Fruit fly (Drosophila melanogaster) whole organism, embryonic: Measurements from ENCODE around the gene CG7653.
A peak's percentile ranks its signal among the peaks of the same experiment; 100 is the strongest.

Source experiments
- CG10654 ChIP-seq: fragments of 200-800 bp; sonication (Bioruptor generic); optimal IDR thresholded peaks from 2 replicates; lab custom pipeline; 2016; ENCODE audit warnings: missing biosample characterization, missing genetic modification characterization
- CG11560 ChIP-seq: fragments of 200-800 bp; sonication (Bioruptor generic); IDR thresholded peaks from 3 replicates; pipeline ENCODE4 v1.3.6; 2022; ENCODE audit warnings: missing biosample characterization, missing genetic modification characterization
- CG1233 ChIP-seq: fragments of 200-800 bp; sonication (Bioruptor generic); optimal IDR thresholded peaks from 4 replicates; lab custom pipeline; 2018; ENCODE audit warnings: missing biosample characterization, mild to moderate bottlenecking, missing genetic modification characterization
- CG12769 ChIP-seq: fragments of 200-800 bp; sonication (Bioruptor generic); optimal IDR thresholded peaks from 2 replicates; lab custom pipeline; 2019; ENCODE audit warnings: missing biosample characterization, mild to moderate bottlenecking, missing genetic modification characterization, moderate library complexity
- CG13123 ChIP-seq: fragments of 200-800 bp; sonication (Bioruptor generic); optimal IDR thresholded peaks from 2 replicates; lab custom pipeline; 2016; ENCODE audit warnings: missing biosample characterization, missing genetic modification characterization
- CG13287 ChIP-seq: fragments of 200-800 bp; sonication (Bioruptor generic); IDR thresholded peaks from 2 replicates; pipeline ENCODE4 v1.3.6; 2022; ENCODE audit warnings: missing biosample characterization, missing genetic modification characterization; ENCODE audit not compliant: partially characterized antibody
- CG13296 ChIP-seq: fragments of 200-800 bp; sonication (Bioruptor generic); optimal IDR thresholded peaks from 3 replicates; lab custom pipeline; 2018; ENCODE audit warnings: missing biosample characterization, mild to moderate bottlenecking, missing genetic modification characterization
- CG1529 ChIP-seq: fragments of 200-800 bp; sonication (Bioruptor generic); optimal IDR thresholded peaks from 3 replicates; lab custom pipeline; 2018; ENCODE audit warnings: missing biosample characterization, missing genetic modification characterization
- CG1602 ChIP-seq: fragments of 200-800 bp; sonication (Bioruptor generic); optimal IDR thresholded peaks from 3 replicates; lab custom pipeline; 2016; ENCODE audit warnings: missing biosample characterization, missing genetic modification characterization
- CG16813 ChIP-seq: fragments of 200-800 bp; sonication (Bioruptor generic); IDR thresholded peaks from 3 replicates; pipeline ENCODE4 v1.3.6; 2022; ENCODE audit warnings: missing biosample characterization, missing genetic modification characterization; ENCODE audit not compliant: partially characterized antibody
- CG17328 ChIP-seq: fragments of 200-800 bp; sonication (Bioruptor generic); IDR thresholded peaks from 2 replicates; pipeline ENCODE4 v1.3.6; 2022; ENCODE audit warnings: missing biosample characterization, missing genetic modification characterization
- CG18262 ChIP-seq: fragments of 200-800 bp; optimal IDR thresholded peaks from 3 replicates; lab custom pipeline; 2019; ENCODE audit warnings: missing biosample characterization, mild to moderate bottlenecking, missing genetic modification characterization, moderate library complexity
- CG2678 ChIP-seq: fragments of 200-800 bp; sonication (Bioruptor generic); optimal IDR thresholded peaks from 3 replicates; lab custom pipeline; 2019; ENCODE audit warnings: missing biosample characterization, mild to moderate bottlenecking, missing genetic modification characterization, moderate library complexity
- CG30431 ChIP-seq: fragments of 200-800 bp; sonication (Bioruptor generic); optimal IDR thresholded peaks from 2 replicates; lab custom pipeline; 2017; ENCODE audit warnings: missing biosample characterization, missing genetic modification characterization
- CG3281 ChIP-seq: fragments of 200-800 bp; sonication (Bioruptor generic); optimal IDR thresholded peaks from 3 replicates; lab custom pipeline; 2017; ENCODE audit warnings: missing biosample characterization, mild to moderate bottlenecking, missing genetic modification characterization
- CG6272 ChIP-seq: fragments of 200-800 bp; sonication (Bioruptor generic); IDR thresholded peaks from 2 replicates; pipeline ENCODE4 v1.3.6; 2022; ENCODE audit warnings: missing biosample characterization, missing genetic modification characterization
- D19B ChIP-seq: fragments of 200-800 bp; sonication (Bioruptor generic); optimal IDR thresholded peaks from 2 replicates; lab custom pipeline; 2017; ENCODE audit warnings: missing biosample characterization, mild to moderate bottlenecking, missing genetic modification characterization
- Dfd ChIP-seq, 2 experiments: fragments of >200 bp; optimal IDR thresholded peaks; 2 replicates each; lab custom pipeline; 2017; ENCODE audit warnings: missing biosample characterization in 2 of 2, missing genetic modification characterization in 2 of 2
- HHEX ChIP-seq: fragments of 200-800 bp; sonication (Bioruptor generic); optimal IDR thresholded peaks from 3 replicates; lab custom pipeline; 2017; ENCODE audit warnings: missing biosample characterization, mild to moderate bottlenecking, missing genetic modification characterization, missing genetic modification reagents
- HLH54F ChIP-seq: fragments of 200-800 bp; sonication (Bioruptor generic); optimal IDR thresholded peaks from 3 replicates; lab custom pipeline; 2016; ENCODE audit warnings: missing biosample characterization, missing genetic modification characterization
- Hsf ChIP-seq: fragments of 200-800 bp; sonication (Bioruptor generic); optimal IDR thresholded peaks from 3 replicates; lab custom pipeline; 2016; ENCODE audit warnings: missing biosample characterization, missing genetic modification characterization
- Lhr ChIP-seq: fragments of 200-800 bp; sonication (Bioruptor generic); optimal IDR thresholded peaks from 3 replicates; lab custom pipeline; 2017; ENCODE audit warnings: mild to moderate bottlenecking, missing biosample characterization, missing genetic modification reagents, missing genetic modification characterization
- Lim3 ChIP-seq: fragments of 200-800 bp; sonication (Bioruptor generic); IDR thresholded peaks from 2 replicates; pipeline ENCODE4 v1.3.6; 2022; ENCODE audit warnings: missing biosample characterization, missing genetic modification characterization
- MESR4 ChIP-seq: fragments of 200-800 bp; sonication (Bioruptor generic); optimal IDR thresholded peaks from 2 replicates; lab custom pipeline; 2018; ENCODE audit warnings: missing biosample characterization, mild to moderate bottlenecking, missing genetic modification characterization, moderate library complexity
- Meics ChIP-seq: fragments of 200-800 bp; sonication (Bioruptor generic); optimal IDR thresholded peaks from 2 replicates; lab custom pipeline; 2017; ENCODE audit warnings: missing biosample characterization, mild to moderate bottlenecking, missing genetic modification characterization
- NC2α ChIP-seq: fragments of 200-800 bp; sonication (Bioruptor generic); optimal IDR thresholded peaks from 2 replicates; lab custom pipeline; 2016; ENCODE audit warnings: missing biosample characterization, missing genetic modification characterization
- Optix ChIP-seq: fragments of 200-800 bp; sonication (Bioruptor generic); IDR thresholded peaks from 3 replicates; pipeline ENCODE4 v1.3.6; 2022; ENCODE audit warnings: missing biosample characterization, missing genetic modification characterization
- Pdp1 ChIP-seq, 2 experiments: fragments of 200-800 bp; sonication (Bioruptor generic); optimal IDR thresholded peaks; 3 replicates each; lab custom pipeline; 2016; ENCODE audit warnings: missing biosample characterization in 2 of 2, missing genetic modification characterization in 2 of 2, mild to moderate bottlenecking in 1 of 2, moderate library complexity in 1 of 2
- Ravus ChIP-seq: fragments of 200-800 bp; sonication (Bioruptor generic); IDR thresholded peaks from 2 replicates; pipeline ENCODE4 v1.3.6; 2022; ENCODE audit warnings: missing biosample characterization, missing genetic modification characterization
- Tbp ChIP-seq: fragments of >200 bp; optimal IDR thresholded peaks from 2 replicates; lab custom pipeline; 2018; ENCODE audit warnings: missing biosample characterization, missing genetic modification characterization
- ash1 ChIP-seq: fragments of 200-800 bp; sonication (Bioruptor generic); optimal IDR thresholded peaks from 2 replicates; lab custom pipeline; 2018; ENCODE audit warnings: missing biosample characterization, mild to moderate bottlenecking, missing genetic modification characterization
- crol ChIP-seq: fragments of 200-800 bp; sonication (Bioruptor generic); IDR thresholded peaks from 2 replicates; pipeline ENCODE4 v1.3.6; 2022; ENCODE audit warnings: missing biosample characterization, missing genetic modification characterization
- dmrt11E ChIP-seq: fragments of 200-800 bp; sonication (Bioruptor generic); optimal IDR thresholded peaks from 3 replicates; lab custom pipeline; 2018; ENCODE audit warnings: missing biosample characterization, mild to moderate bottlenecking, missing genetic modification characterization, moderate library complexity
- dmrt99B ChIP-seq: fragments of 200-800 bp; sonication (Bioruptor generic); optimal IDR thresholded peaks from 2 replicates; lab custom pipeline; 2018; ENCODE audit warnings: missing biosample characterization, mild to moderate bottlenecking, missing genetic modification characterization, moderate library complexity
- dysf ChIP-seq: fragments of 200-800 bp; sonication (Bioruptor generic); IDR thresholded peaks from 3 replicates; pipeline ENCODE4 v1.3.6; 2022; ENCODE audit warnings: missing biosample characterization, missing genetic modification characterization
- ewg ChIP-seq: fragments of 200-800 bp; sonication (Bioruptor generic); optimal IDR thresholded peaks from 3 replicates; lab custom pipeline; 2017; ENCODE audit warnings: mild to moderate bottlenecking, missing biosample characterization, missing genetic modification reagents, missing genetic modification characterization
- eyg ChIP-seq: fragments of 200-800 bp; sonication (Bioruptor generic); optimal IDR thresholded peaks from 3 replicates; lab custom pipeline; 2016; ENCODE audit warnings: missing biosample characterization, missing genetic modification characterization
- fd96Cb ChIP-seq: fragments of 200-800 bp; sonication (Bioruptor generic); optimal IDR thresholded peaks from 2 replicates; lab custom pipeline; 2018; ENCODE audit warnings: missing biosample characterization, mild to moderate bottlenecking, missing genetic modification characterization, moderate library complexity
- fru ChIP-seq: fragments of >200 bp; optimal IDR thresholded peaks from 2 replicates; lab custom pipeline; 2017
- hb ChIP-seq: fragments of 200-800 bp; sonication (Bioruptor generic); IDR thresholded peaks from 3 replicates; pipeline ENCODE4 v1.3.6; 2022; ENCODE audit warnings: missing biosample characterization, missing genetic modification characterization; ENCODE audit not compliant: partially characterized antibody
- ind ChIP-seq: fragments of 200-800 bp; sonication (Bioruptor generic); optimal IDR thresholded peaks from 3 replicates; lab custom pipeline; 2016; ENCODE audit warnings: missing biosample characterization, missing genetic modification characterization
- jing ChIP-seq: fragments of 200-800 bp; sonication (Bioruptor generic); optimal IDR thresholded peaks from 2 replicates; lab custom pipeline; 2018; ENCODE audit warnings: missing biosample characterization, mild to moderate bottlenecking, missing genetic modification characterization
- lab ChIP-seq: fragments of 200-800 bp; sonication (Bioruptor generic); optimal IDR thresholded peaks from 3 replicates; lab custom pipeline; 2017; ENCODE audit warnings: missing biosample characterization, missing genetic modification characterization, mild to moderate bottlenecking, moderate library complexity, missing genetic modification reagents
- pho ChIP-seq: fragments of 200-800 bp; sonication (Bioruptor generic); optimal IDR thresholded peaks from 2 replicates; lab custom pipeline; 2016; ENCODE audit warnings: missing biosample characterization, missing genetic modification characterization
- row ChIP-seq: fragments of 200-800 bp; sonication (Bioruptor generic); IDR thresholded peaks from 3 replicates; pipeline ENCODE4 v1.3.6; 2022; ENCODE audit warnings: missing biosample characterization, missing genetic modification characterization
- stwl ChIP-seq: fragments of 200-800 bp; sonication (Bioruptor generic); optimal IDR thresholded peaks from 3 replicates; lab custom pipeline; 2018; ENCODE audit warnings: missing biosample characterization, mild to moderate bottlenecking, missing genetic modification characterization, moderate library complexity
- sug ChIP-seq: fragments of 200-800 bp; optimal IDR thresholded peaks from 2 replicates; lab custom pipeline; 2019; ENCODE audit warnings: missing biosample characterization, mild to moderate bottlenecking, missing genetic modification characterization, moderate library complexity
- tll ChIP-seq, 2 experiments: fragments of 200-800 bp in 1 of 2; fragments of >200 bp in 1 of 2; sonication (Bioruptor generic) in 1 of 2; optimal IDR thresholded peaks; 2 replicates each; lab custom pipeline; 2017 to 2019; ENCODE audit warnings: missing biosample characterization in 2 of 2, missing genetic modification characterization in 2 of 2, mild to moderate bottlenecking in 1 of 2, moderate library complexity in 1 of 2

Gene CG7653

DNA sequence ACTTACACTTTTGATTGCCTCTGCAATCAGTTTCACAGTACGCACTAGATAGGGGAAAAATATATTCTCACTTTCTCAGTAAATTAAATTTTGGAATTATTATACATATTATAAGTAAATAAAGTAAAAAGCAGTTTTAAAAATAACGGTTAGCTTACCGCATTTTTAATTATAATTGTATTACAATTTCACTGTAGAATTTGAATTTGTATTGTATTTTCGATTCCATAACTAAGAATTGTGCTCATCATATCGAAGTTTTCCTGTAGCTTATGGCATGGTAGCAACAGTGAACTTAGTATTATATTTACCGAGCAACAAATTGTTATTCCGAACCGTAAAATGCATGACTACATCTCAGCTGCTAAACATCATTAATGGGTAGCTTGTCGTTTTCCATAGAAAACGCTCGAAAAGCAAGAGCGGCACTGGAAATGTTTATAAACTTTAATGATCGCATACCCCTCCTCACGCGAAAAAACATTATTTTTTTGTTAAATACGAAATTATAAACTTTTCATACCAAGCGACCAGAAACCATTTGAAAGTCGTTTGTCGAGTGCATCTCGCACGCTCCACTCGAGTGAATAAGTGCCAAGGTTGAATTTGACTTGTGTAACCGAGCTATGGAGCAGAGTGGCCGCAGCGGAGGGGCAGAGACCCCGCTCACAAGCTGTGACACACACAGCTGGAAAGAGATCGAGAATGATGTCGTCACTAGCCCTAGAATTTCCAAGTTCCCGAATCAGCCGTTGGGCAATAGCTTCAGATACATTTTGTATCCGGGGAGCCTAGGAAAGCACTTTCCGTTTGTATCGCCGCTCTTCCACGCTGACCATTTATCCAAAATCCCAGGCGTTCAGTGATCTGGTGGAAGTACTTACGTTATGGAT, 32.3 kb upstream of the CG7653 start (continued):
- peak; percentile 99 for TF ChIP-seq row (GFP tag; lab: Robert Waterston, UW)
- peak; percentile 87 for TF ChIP-seq lab (GFP tag; lab: Kevin White, UChicago)
- TF ChIP-seq ash1, result no peak
- no peak for TF ChIP-seq MESR4 (GFP tag; lab: Kevin White, UChicago)
- no peak for TF ChIP-seq Tbp (GFP tag; lab: Kevin White, UChicago)
- peak; percentile 100 for TF ChIP-seq CG12769 (tag; lab: Kevin White, UChicago)
- no peak for TF ChIP-seq Optix (GFP tag; lab: Robert Waterston, UW)
- peak; percentile 84 for TF ChIP-seq CG6272 (GFP tag; lab: Robert Waterston, UW)
- peak; percentile 78 for TF ChIP-seq CG1529 (GFP tag; lab: Kevin White, UChicago)
- TF ChIP-seq jing (GFP tag; lab: Kevin White, UChicago), result peak; percentile 85
- peak; percentile 78 for TF ChIP-seq Lhr (GFP tag; lab: Kevin White, UChicago)
- no peak for TF ChIP-seq HLH54F (GFP tag; lab: Kevin White, UChicago)
- TF ChIP-seq Lim3 (GFP tag; lab: Robert Waterston, UW), result peak; percentile 35; the same call in 1 of the 2 replicates
- TF ChIP-seq Meics (GFP tag; lab: Kevin White, UChicago), result peak; percentile 91
- TF ChIP-seq sug, result peak; percentile 21
- TF ChIP-seq dysf (GFP tag; lab: Robert Waterston, UW), result peak; percentile 96
- peak; percentile 43; the same call in 1 of the 2 replicates for TF ChIP-seq CG13287 (GFP tag; lab: Robert Waterston, UW)
- TF ChIP-seq fd96Cb, result peak; percentile 93
- no peak for TF ChIP-seq stwl (tag; lab: Kevin White, UChicago)
- TF ChIP-seq CG3281 (GFP tag; lab: Kevin White, UChicago), result peak; percentile 91
- TF ChIP-seq CG1602, result peak; percentile 96
- TF ChIP-seq pho (GFP tag; lab: Kevin White, UChicago), result peak; percentile 45
- peak; percentile 96 for TF ChIP-seq dmrt99B (tag; lab: Kevin White, UChicago)
- peak; percentile 64 to 100 for TF ChIP-seq Pdp1 (GFP tag; optimal IDR thresholded peaks at IDR 0.05; lab: Kevin White, UChicago)
- TF ChIP-seq CG11560, result peak; percentile 75
- peak; percentile 95 for TF ChIP-seq dmrt11E
- TF ChIP-seq Ravus (GFP tag; lab: Robert Waterston, UW), result peak; percentile 60
- peak; percentile 95 for TF ChIP-seq CG18262 (tag; lab: Kevin White, UChicago)
- peak; percentile 86 for TF ChIP-seq HHEX (GFP tag; lab: Kevin White, UChicago)
- TF ChIP-seq eyg (GFP tag; lab: Kevin White, UChicago), result no peak
- TF ChIP-seq CG13296 (GFP tag; lab: Kevin White, UChicago), result peak; percentile 96
- TF ChIP-seq hb (GFP tag; lab: Robert Waterston, UW), result no peak
- TF ChIP-seq Hsf (GFP tag; lab: Kevin White, UChicago), result peak; percentile 55
- peak; percentile 98 for TF ChIP-seq CG2678 (tag; lab: Kevin White, UChicago)
- TF ChIP-seq tll (GFP tag; optimal IDR thresholded peaks at IDR 0.05; lab: Kevin White, UChicago), result no peak
- TF ChIP-seq CG16813 (GFP tag; lab: Robert Waterston, UW), result no peak
- peak; percentile 86 for TF ChIP-seq ewg (GFP tag; lab: Kevin White, UChicago)
- TF ChIP-seq crol (GFP tag; lab: Robert Waterston, UW), result peak; percentile 95
- no peak for TF ChIP-seq fru (lab: Kevin White, UChicago)
- TF ChIP-seq NC2α (GFP tag; lab: Kevin White, UChicago), result no peak
- TF ChIP-seq CG10654, result peak; percentile 85
- peak; percentile 93 for TF ChIP-seq CG13123
- peak; percentile 87 for TF ChIP-seq D19B (GFP tag; lab: Kevin White, UChicago)
- TF ChIP-seq CG30431, result peak; percentile 87
- no peak for TF ChIP-seq Dfd (GFP tag; optimal IDR thresholded peaks at IDR 0.05; lab: Kevin White, UChicago)
- peak; percentile 86 for TF ChIP-seq CG1233 (GFP tag; lab: Kevin White, UChicago)
- peak; percentile 91 for TF ChIP-seq ind
- TF ChIP-seq CG17328 (GFP tag; lab: Robert Waterston, UW), result peak; percentile 95
